Worm (Caenorhabditis elegans) whole organism, midembryonic: Measurements from ENCODE around the gene clec-85.

ENCODE experiments used
- cog-1 ChIP-seq: sonication (generic microtip); optimal IDR thresholded peaks from 2 replicates; lab custom pipeline; 2016; ENCODE audit warnings: missing genetic modification characterization, missing compliant biosample characterization
- ref-1 ChIP-seq: fragments of 200-800 bp; sonication (Bioruptor generic); conservative IDR thresholded peaks from 2 replicates; pipeline ENCODE4 v1.3.6; 2022; ENCODE audit warnings: missing genetic modification reagents, missing genetic modification characterization, missing compliant biosample characterization

The clec-85 gene

DNA sequence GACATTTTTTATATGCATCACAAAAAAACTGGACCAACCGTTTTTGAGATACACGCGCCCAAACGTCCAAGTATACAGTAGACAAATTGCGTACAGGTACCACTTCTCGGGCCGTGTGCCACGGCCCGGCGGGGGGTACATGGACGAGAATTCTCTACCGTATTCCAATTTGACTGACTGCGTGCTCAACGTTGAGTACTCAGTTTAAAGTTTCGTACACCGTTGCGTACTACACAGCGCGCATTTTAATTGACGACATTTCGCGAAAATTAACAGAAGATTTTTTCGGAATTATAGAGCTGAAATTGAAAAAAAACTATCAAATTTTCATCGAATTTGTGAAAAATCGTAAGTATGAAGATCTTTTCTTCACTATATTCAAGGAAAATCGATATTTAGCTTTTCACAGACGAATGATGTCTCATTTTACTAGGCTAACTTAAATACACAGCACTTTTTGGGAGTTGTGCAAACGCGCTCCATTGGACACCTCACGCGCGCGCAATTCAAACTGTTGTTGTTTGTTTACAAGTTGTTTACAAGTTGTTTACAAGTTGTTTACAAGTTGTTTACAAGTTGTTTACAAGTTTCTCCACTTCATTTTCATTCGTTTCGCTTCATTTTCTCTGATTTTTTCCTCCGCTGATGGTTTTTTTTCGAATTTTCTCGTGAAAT is 45.4 kb downstream of the clec-85 start:
- peak; percentile 14 for TF ChIP-seq cog-1 (tag; lab: Kevin White, UChicago)

DNA sequence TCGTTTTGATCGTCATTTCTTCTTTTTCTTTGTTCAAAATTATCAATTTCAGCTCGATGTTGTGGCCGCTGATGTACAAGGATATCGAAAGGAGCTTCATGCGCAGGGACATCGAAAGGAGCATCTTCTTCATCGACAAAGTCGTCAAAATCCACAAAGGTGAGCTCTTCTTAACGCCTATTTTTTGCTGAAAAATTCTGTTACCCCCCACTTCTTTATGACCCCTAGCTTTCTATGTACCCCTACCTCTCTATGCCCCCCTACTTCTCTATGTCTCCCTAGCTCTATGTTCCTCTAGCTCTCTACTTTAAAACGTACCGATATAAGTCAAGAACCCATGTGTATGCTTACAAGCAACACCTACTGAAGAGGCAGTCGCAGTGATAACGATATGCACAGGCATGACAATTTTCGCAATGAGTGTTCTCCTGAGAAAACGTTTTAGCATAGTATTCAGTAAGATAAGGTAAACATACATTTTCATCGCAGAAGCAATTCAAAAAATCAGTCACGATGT is 47.0 kb downstream of the clec-85 start, which contains the start of gene Y54G2A.36:
Gene Y54G2A.36 (plus strand): TSS at position 51 of the 517 bp plus-strand sequence.
- TF ChIP-seq ref-1 (GFP tag; lab: Robert Waterston, UW) = no peak
